Worm (Caenorhabditis elegans): ENCODE data around the gene clc-17.

clc-17 gene

ce11 chrX:11151494-11151893, 44.3 kb downstream of the clc-17 start:
- no peak for TF ChIP-seq hmg-4 (GFP tag; optimal IDR thresholded peaks at IDR 0.05)
- no peak for TF ChIP-seq ceh-13 (GFP tag; optimal IDR thresholded peaks at IDR 0.05)
- TF ChIP-seq tra-4 (tag; optimal IDR thresholded peaks at IDR 0.05), result no peak
- TF ChIP-seq sea-1 (GFP tag; conservative IDR thresholded peaks at IDR 0.05), result no peak
- TF ChIP-seq scrt-1 (GFP tag; IDR thresholded peaks at IDR 0.05), result no peak
- no peak for TF ChIP-seq B0310.2 (tag; optimal IDR thresholded peaks at IDR 0.05)
- no peak for TF ChIP-seq ceh-36 (tag; optimal IDR thresholded peaks at IDR 0.05)
- no peak for TF ChIP-seq pes-1 (GFP tag; IDR thresholded peaks at IDR 0.05)
- no peak for TF ChIP-seq tbx-11 (GFP tag; IDR thresholded peaks at IDR 0.05)
- TF ChIP-seq ama-1 (optimal IDR thresholded peaks at IDR 0.05), result no peak

ce11 chrX:11152720-11153119, 45.5 kb downstream of the clc-17 start, which contains the start of the genes C05C9.3 and C05C9.2:
Gene C05C9.3 (minus strand): TSS chrX:11152820.
Gene C05C9.2 (plus strand): TSS chrX:11153065.
- no peak for TF ChIP-seq B0310.2 (tag; optimal IDR thresholded peaks at IDR 0.05)
- no peak for TF ChIP-seq ceh-13 (GFP tag; optimal IDR thresholded peaks at IDR 0.05)
- no peak for TF ChIP-seq ama-1 (optimal IDR thresholded peaks at IDR 0.05)
